Worm (Caenorhabditis elegans): ENCODE data around the gene rexd-1.
A peak's percentile ranks its signal among the peaks of the same experiment; 100 is the strongest.

The rexd-1 gene

DNA sequence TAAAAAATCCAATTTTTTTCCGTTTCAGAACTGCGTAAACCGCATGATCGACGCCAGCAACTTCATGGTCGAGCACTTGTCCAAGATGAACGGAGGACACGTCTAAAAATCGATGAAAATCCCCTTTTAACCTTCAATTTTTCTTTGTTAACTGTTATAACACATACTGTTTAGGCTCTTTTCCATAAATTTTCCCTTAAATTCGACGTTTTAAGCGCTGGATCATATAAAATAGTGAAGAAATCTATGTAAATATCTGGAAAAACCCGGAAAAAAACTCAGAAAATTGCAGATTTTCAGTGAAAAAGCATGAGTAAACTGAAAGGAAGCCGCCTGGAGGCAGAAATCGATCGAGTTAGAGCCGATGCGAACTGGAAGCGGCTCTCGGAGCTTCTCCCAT is 25.8 kb downstream of the rexd-1 start, which contains the start of gene ttc-7:
Gene ttc-7, plus strand, starts transcription at position 301 of the 400 bp plus-strand sequence.
- TF ChIP-seq elt-1 (tag; optimal IDR thresholded peaks at IDR 0.05; ENCODE audit: borderline replicate concordance, insufficient read depth), result no peak
- TF ChIP-seq unc-62 (GFP tag; optimal IDR thresholded peaks at IDR 0.05), result no peak
- no peak for TF ChIP-seq sptf-1 (tag; optimal IDR thresholded peaks at IDR 0.05)
- TF ChIP-seq hlh-1 (tag; optimal IDR thresholded peaks at IDR 0.05), result no peak
- no peak for TF ChIP-seq pha-4 (tag; optimal IDR thresholded peaks at IDR 0.05)
- TF ChIP-seq bed-3 (GFP tag; optimal IDR thresholded peaks at IDR 0.05), result no peak
- no peak for TF ChIP-seq lsy-2 (tag; optimal IDR thresholded peaks at IDR 0.05)
- TF ChIP-seq nhr-12 (tag; optimal IDR thresholded peaks at IDR 0.05), result no peak
- TF ChIP-seq tbx-8 (GFP tag; optimal IDR thresholded peaks at IDR 0.05), result no peak
- no peak for TF ChIP-seq unc-39 (tag; optimal IDR thresholded peaks at IDR 0.05)
- TF ChIP-seq M03D4.4 (tag; optimal IDR thresholded peaks at IDR 0.05), result no peak
- no peak for TF ChIP-seq nhr-28 (tag; optimal IDR thresholded peaks at IDR 0.05)
- no peak for TF ChIP-seq zip-8 (tag; optimal IDR thresholded peaks at IDR 0.05)
- TF ChIP-seq sem-2 (GFP tag; optimal IDR thresholded peaks at IDR 0.05), result no peak
- TF ChIP-seq lin-32 (GFP tag; optimal IDR thresholded peaks at IDR 0.05), result no peak
- TF ChIP-seq cnd-1 (tag; optimal IDR thresholded peaks at IDR 0.05), result no peak
- no peak for TF ChIP-seq mab-5 (tag; optimal IDR thresholded peaks at IDR 0.05)

DNA sequence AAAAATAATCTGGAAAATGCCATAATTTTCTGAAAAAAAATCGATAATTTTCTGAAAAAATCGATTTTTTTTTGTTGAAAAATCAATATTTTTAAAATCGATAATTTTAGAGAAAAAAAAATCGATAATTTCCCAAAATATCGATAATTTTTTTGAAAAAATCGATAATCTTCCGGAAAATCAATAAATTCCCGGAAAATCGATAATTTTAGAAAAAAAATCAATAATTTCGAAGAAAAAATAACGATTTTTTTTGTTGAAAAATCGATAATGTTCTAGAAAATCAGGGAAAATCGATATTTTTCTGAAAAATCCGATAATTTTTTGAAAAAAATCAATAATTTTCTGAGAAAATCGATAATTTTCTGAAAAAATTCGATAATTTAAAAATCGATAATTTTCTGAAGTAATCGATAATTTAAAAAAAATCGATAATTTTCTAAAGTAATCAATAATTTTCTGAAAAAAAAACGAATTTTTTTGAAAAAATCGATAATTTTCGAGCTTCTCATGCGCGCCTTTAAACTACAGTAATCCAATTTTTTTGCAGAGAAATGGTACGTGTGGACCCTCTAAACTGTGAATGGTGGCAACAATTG is 42.1 kb downstream of the rexd-1 start:
- TF ChIP-seq hlh-1 (tag; optimal IDR thresholded peaks at IDR 0.05) (no peak), mab-5 (tag; optimal IDR thresholded peaks at IDR 0.05) (no peak), nhr-12 (tag; optimal IDR thresholded peaks at IDR 0.05) (no peak), ces-1 (GFP tag; optimal IDR thresholded peaks at IDR 0.05) (no peak), nhr-76 (tag; optimal IDR thresholded peaks at IDR 0.05) (no peak), blmp-1 (tag; optimal IDR thresholded peaks at IDR 0.05) (no peak)

- TF ChIP-seq unc-39 (tag; optimal IDR thresholded peaks at IDR 0.05) (no peak), lsy-2 (tag; optimal IDR thresholded peaks at IDR 0.05) (peak; percentile 75)
Measured at ce11 chrIII:1877189-1877588, 42.9 kb downstream of the rexd-1 start.

DNA sequence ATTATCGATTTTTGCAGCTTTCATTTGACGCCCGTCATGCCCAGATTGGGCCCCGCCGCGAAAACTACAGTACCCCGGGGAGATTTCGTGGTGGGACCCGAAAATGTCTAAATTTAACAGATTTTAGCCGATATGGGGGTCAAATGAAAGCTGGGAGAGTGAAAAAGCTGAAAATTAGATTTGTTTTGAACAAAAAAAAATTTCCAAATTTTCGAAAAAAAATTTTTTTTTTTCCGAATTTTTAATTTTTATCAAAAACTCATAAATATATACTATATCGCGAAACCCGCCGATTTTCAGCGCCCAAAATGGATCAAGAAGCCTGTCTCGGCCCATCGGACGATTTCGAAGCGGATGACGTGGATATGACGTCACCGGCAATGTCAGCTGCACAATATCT is 43.8 kb downstream of the rexd-1 start, which contains the start of gene smi-1:
Gene smi-1, plus strand, starts transcription at position 301 of the 400 bp plus-strand sequence.
- TF ChIP-seq nhr-76 (tag; optimal IDR thresholded peaks at IDR 0.05) (no peak), mls-2 (tag; optimal IDR thresholded peaks at IDR 0.05) (no peak), zip-8 (tag; optimal IDR thresholded peaks at IDR 0.05) (peak; percentile 39), ceh-83 (GFP tag; optimal IDR thresholded peaks at IDR 0.05) (peak; percentile 17)

- TF ChIP-seq M03D4.4 (tag; optimal IDR thresholded peaks at IDR 0.05), result no peak
- no peak for TF ChIP-seq lin-13 (tag; optimal IDR thresholded peaks at IDR 0.05)
- no peak for TF ChIP-seq ceh-43 (GFP tag; optimal IDR thresholded peaks at IDR 0.05)
- TF ChIP-seq snpc-4 (tag; optimal IDR thresholded peaks at IDR 0.05), result no peak
- no peak for TF ChIP-seq sptf-1 (tag; optimal IDR thresholded peaks at IDR 0.05)
- TF ChIP-seq zip-8 (tag; optimal IDR thresholded peaks at IDR 0.05), result no peak
- no peak for TF ChIP-seq unc-120 (tag; optimal IDR thresholded peaks at IDR 0.05; ENCODE audit: poor library complexity, severe bottlenecking)
- TF ChIP-seq mep-1 (tag; optimal IDR thresholded peaks at IDR 0.05), result no peak
- TF ChIP-seq ham-2 (GFP tag; optimal IDR thresholded peaks at IDR 0.05), result no peak
Measured at ce11 chrIII:1878918-1879317, 44.6 kb downstream of the rexd-1 start.

- no peak for TF ChIP-seq sptf-1 (tag; optimal IDR thresholded peaks at IDR 0.05)
- no peak for TF ChIP-seq nhr-237 (tag; optimal IDR thresholded peaks at IDR 0.05)
Measured at ce11 chrIII:1880221-1880620, 45.9 kb downstream of the rexd-1 start.

DNA sequence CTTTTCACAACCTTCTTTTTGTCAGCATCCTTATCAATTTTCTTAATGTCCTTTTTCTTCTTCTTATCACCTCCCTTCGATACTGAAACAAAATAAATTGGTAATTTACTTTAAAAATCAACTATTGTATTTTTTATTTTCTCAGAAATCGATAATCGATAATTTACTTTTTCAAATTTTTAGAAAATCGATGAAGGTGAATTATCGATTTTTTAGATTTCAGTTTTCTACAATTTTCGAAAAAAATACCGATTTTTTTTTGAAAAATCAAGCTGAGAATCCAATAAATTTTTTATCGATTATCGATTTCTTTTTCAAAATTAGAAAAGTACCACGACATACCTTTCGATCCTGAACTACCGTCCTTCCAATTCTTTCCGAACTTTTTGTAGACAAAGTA is 48.4 kb downstream of the rexd-1 start:
- TF ChIP-seq nhr-76 (tag; optimal IDR thresholded peaks at IDR 0.05) (no peak), elt-3 (tag; optimal IDR thresholded peaks at IDR 0.05) (no peak), mab-5 (tag; optimal IDR thresholded peaks at IDR 0.05) (no peak), flh-1 (GFP tag; optimal IDR thresholded peaks at IDR 0.05) (no peak), ceh-83 (GFP tag; optimal IDR thresholded peaks at IDR 0.05) (no peak), mep-1 (tag; optimal IDR thresholded peaks at IDR 0.05) (no peak), pha-4 (tag; optimal IDR thresholded peaks at IDR 0.05) (no peak), lin-13 (tag; optimal IDR thresholded peaks at IDR 0.05) (no peak), cnd-1 (tag; optimal IDR thresholded peaks at IDR 0.05) (no peak)

All from whole organism, mixed stage, embryonic.